Worm (Caenorhabditis elegans): ENCODE measurements around the gene W01B6.8.

ce11 chrIV:10129957-10130356, 45.8 kb upstream of the W01B6.8 start, which contains the start of gene glt-3:
- TF ChIP-seq flt-1 (GFP tag; IDR thresholded peaks at IDR 0.05): no peak
- TF ChIP-seq tab-1 (GFP tag; IDR thresholded peaks at IDR 0.05): no peak
- no peak for TF ChIP-seq klf-2 (GFP tag; conservative IDR thresholded peaks at IDR 0.05)
- no peak for TF ChIP-seq ref-1 (GFP tag; conservative IDR thresholded peaks at IDR 0.05)
- no peak for TF ChIP-seq cog-1 (tag; optimal IDR thresholded peaks at IDR 0.05)
- no peak for TF ChIP-seq T22C8.4 (GFP tag; IDR thresholded peaks at IDR 0.05)
